Fruit fly (Drosophila melanogaster): ENCODE measurements around the gene CG33229.
A peak's percentile ranks its signal among the peaks of the same experiment; 100 is the strongest.

The CG33229 gene

dm6 chr3L:257618-258475, 34.2 kb downstream of the CG33229 start, which contains the start of the genes DIP2 and wac (continued):
- TF ChIP-seq Max (GFP tag; optimal IDR thresholded peaks at IDR 0.05): peak; percentile 70
- peak; percentile 61 for TF ChIP-seq wdn (GFP tag; IDR thresholded peaks at IDR 0.05)
- TF ChIP-seq CG13624 (GFP tag; optimal IDR thresholded peaks at IDR 0.05): peak; percentile 88
- TF ChIP-seq Bdp1 (GFP tag; optimal IDR thresholded peaks at IDR 0.05): peak; percentile 69
- TF ChIP-seq eyg (GFP tag; optimal IDR thresholded peaks at IDR 0.05): peak; percentile 88
- TF ChIP-seq Dek (tag; optimal IDR thresholded peaks at IDR 0.05): no peak
- peak; percentile 63; the same call in 2 of the 3 replicates for TF ChIP-seq mld (GFP tag; IDR thresholded peaks at IDR 0.05; ENCODE audit: partially characterized antibody)
- TF ChIP-seq bab2 (GFP tag; optimal IDR thresholded peaks at IDR 0.05): peak; percentile 90
- peak; percentile 79 for TF ChIP-seq az2 (GFP tag; optimal IDR thresholded peaks at IDR 0.05)
- TF ChIP-seq sr (GFP tag; IDR thresholded peaks at IDR 0.05): 0 out of 3 replicates have a peak, but pooled peaks have one; percentile 5
- TF ChIP-seq Hmx (GFP tag; optimal IDR thresholded peaks at IDR 0.05): no peak
- peak; percentile 5 for TF ChIP-seq HLHmδ (GFP tag; optimal IDR thresholded peaks at IDR 0.05)
- peak; percentile 27 for TF ChIP-seq ash1 (GFP tag; optimal IDR thresholded peaks at IDR 0.05)
- TF ChIP-seq gt (GFP tag; IDR thresholded peaks at IDR 0.05): no peak
- TF ChIP-seq CG15514 (GFP tag; optimal IDR thresholded peaks at IDR 0.05): peak; percentile 97
- peak; percentile 93 for TF ChIP-seq zfh2 (GFP tag; optimal IDR thresholded peaks at IDR 0.05)
- peak; percentile 87 for TF ChIP-seq ci (GFP tag; IDR thresholded peaks at IDR 0.05)
- TF ChIP-seq CG16813 (GFP tag; IDR thresholded peaks at IDR 0.05; ENCODE audit: partially characterized antibody): peak; percentile 88
- TF ChIP-seq hbn (GFP tag; IDR thresholded peaks at IDR 0.05; ENCODE audit: partially characterized antibody): peak; percentile 85
- peak; percentile 54 for TF ChIP-seq D19A (tag; optimal IDR thresholded peaks at IDR 0.05)
- peak; percentile 93 for TF ChIP-seq Ets97D (GFP tag; optimal IDR thresholded peaks at IDR 0.05)
- TF ChIP-seq Dbx (GFP tag; IDR thresholded peaks at IDR 0.05): peak; percentile 83
- peak; percentile 62; the same call in 2 of the 3 replicates for TF ChIP-seq CG17361 (GFP tag; IDR thresholded peaks at IDR 0.05)
- TF ChIP-seq Jarid2 (GFP tag; optimal IDR thresholded peaks at IDR 0.05): no peak
- TF ChIP-seq ase (GFP tag; IDR thresholded peaks at IDR 0.05): peak; percentile 65
- TF ChIP-seq nerfin-1 (tag; optimal IDR thresholded peaks at IDR 0.05): peak; percentile 54
- TF ChIP-seq jing (GFP tag; optimal IDR thresholded peaks at IDR 0.05): no peak
- no peak for TF ChIP-seq CG5180 (GFP tag; optimal IDR thresholded peaks at IDR 0.05)
- TF ChIP-seq Mrtf (GFP tag; IDR thresholded peaks at IDR 0.05): peak; percentile 42; the same call in 1 of the 3 replicates
- no peak for TF ChIP-seq pan (optimal IDR thresholded peaks at IDR 0.05)
- peak in 1 of 2 experiments; percentile 68 for TF ChIP-seq pan (GFP tag; optimal IDR thresholded peaks at IDR 0.05 in 1 of 2, IDR thresholded peaks at IDR 0.05 in 1 of 2)
- peak; percentile 66 for TF ChIP-seq bigmax (GFP tag; optimal IDR thresholded peaks at IDR 0.05)
- TF ChIP-seq CG14441 (GFP tag; IDR thresholded peaks at IDR 0.05): peak; percentile 62
- TF ChIP-seq CG4730 (GFP tag; IDR thresholded peaks at IDR 0.05): peak; percentile 62
- peak; percentile 53; the same call in 1 of the 2 replicates for TF ChIP-seq ssp (GFP tag; IDR thresholded peaks at IDR 0.05)
- TF ChIP-seq CG9876 (GFP tag; optimal IDR thresholded peaks at IDR 0.05): peak; percentile 75
- peak; percentile 89 for TF ChIP-seq oc (tag; optimal IDR thresholded peaks at IDR 0.05)
- TF ChIP-seq kni (GFP tag; optimal IDR thresholded peaks at IDR 0.05): peak; percentile 71
- TF ChIP-seq TFAM (GFP tag; optimal IDR thresholded peaks at IDR 0.05): no peak
- TF ChIP-seq Ravus (GFP tag; IDR thresholded peaks at IDR 0.05): no peak
- peak; percentile 55 for TF ChIP-seq unpg (GFP tag; optimal IDR thresholded peaks at IDR 0.05)
- no peak for TF ChIP-seq trh (GFP tag; optimal IDR thresholded peaks at IDR 0.05)
- TF ChIP-seq ftz-f1 (GFP tag; optimal IDR thresholded peaks at IDR 0.05): peak; percentile 26
- TF ChIP-seq CG4820 (GFP tag; optimal IDR thresholded peaks at IDR 0.05): peak; percentile 66
- peak; percentile 84 for TF ChIP-seq Atf3 (GFP tag; optimal IDR thresholded peaks at IDR 0.05)
- TF ChIP-seq dm (GFP tag; optimal IDR thresholded peaks at IDR 0.05): peak; percentile 89
- peak; percentile 41 for TF ChIP-seq Atf-2 (GFP tag; optimal IDR thresholded peaks at IDR 0.05)
- no peak for TF ChIP-seq zf30C (GFP tag; optimal IDR thresholded peaks at IDR 0.05)
- peak; percentile 74 for TF ChIP-seq sug (tag; optimal IDR thresholded peaks at IDR 0.05)

Data from whole organism, embryonic.